Worm (Caenorhabditis elegans): ENCODE results near the gene fbxb-15.

Gene fbxb-15

DNA sequence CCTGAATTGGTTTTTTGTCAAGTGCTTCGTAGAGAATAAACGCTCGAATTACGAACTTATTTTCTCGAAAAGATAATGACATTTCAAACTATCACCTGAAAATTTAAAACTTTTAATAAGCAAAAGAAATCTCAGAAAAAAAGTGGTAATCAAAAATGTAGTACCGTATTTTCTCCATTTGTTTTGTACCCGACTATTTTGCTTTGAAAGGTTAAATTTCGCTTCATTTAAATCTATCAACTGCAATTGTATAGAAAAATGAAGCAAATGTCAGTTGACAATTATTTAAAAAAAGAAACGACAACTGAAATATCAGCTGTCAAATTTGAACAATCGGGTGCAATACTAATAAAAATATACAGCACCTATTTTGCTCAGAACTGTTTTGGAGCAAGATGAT lies 32.1 kb downstream of the fbxb-15 start, which contains the start of gene fbxa-158:
Gene fbxa-158, minus strand, starts transcription at position 101 of the 400 bp plus-strand sequence.
- TF ChIP-seq aly-1 (tag; optimal IDR thresholded peaks at IDR 0.05) (no peak), tbx-37 (GFP tag; conservative IDR thresholded peaks at IDR 0.05) (no peak), ets-7 (tag; optimal IDR thresholded peaks at IDR 0.05) (no peak), tra-4 (tag; optimal IDR thresholded peaks at IDR 0.05) (no peak), hmbx-1 (tag; optimal IDR thresholded peaks at IDR 0.05) (no peak), pes-1 (GFP tag; IDR thresholded peaks at IDR 0.05) (no peak), flt-1 (GFP tag; IDR thresholded peaks at IDR 0.05) (no peak), tbx-11 (GFP tag; IDR thresholded peaks at IDR 0.05) (no peak), hmg-4 (GFP tag; optimal IDR thresholded peaks at IDR 0.05) (no peak)

DNA sequence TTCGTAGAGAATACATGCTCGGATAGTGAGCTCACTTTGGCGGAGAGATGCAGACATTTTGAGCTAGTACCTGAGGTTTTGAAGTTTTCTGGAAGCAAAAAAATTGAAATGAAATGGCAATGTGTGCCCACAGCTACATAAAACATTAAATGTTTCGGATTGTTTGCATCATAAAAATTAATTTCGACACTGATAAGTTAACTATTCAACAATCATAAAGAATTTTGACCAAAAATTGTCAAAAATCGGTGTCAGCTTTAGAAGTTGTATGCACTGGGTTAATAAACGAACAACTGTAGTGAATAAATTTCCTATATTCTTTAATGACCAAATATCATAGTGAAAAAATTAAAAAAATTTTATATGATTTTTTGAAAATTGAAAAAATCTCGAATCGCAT lies 34.3 kb downstream of the fbxb-15 start, which contains the start of gene fbxa-166:
Gene fbxa-166, minus strand, starts transcription at position 101 of the 400 bp plus-strand sequence.
- TF ChIP-seq scrt-1 (GFP tag; IDR thresholded peaks at IDR 0.05) (no peak), tra-4 (tag; optimal IDR thresholded peaks at IDR 0.05) (no peak)

- no peak for TF ChIP-seq ets-7 (tag; optimal IDR thresholded peaks at IDR 0.05)
- no peak for TF ChIP-seq ceh-13 (GFP tag; optimal IDR thresholded peaks at IDR 0.05)
- no peak for TF ChIP-seq tra-4 (tag; optimal IDR thresholded peaks at IDR 0.05)
- no peak for TF ChIP-seq scrt-1 (GFP tag; IDR thresholded peaks at IDR 0.05)
- no peak for TF ChIP-seq tbx-11 (GFP tag; IDR thresholded peaks at IDR 0.05)
- no peak for TF ChIP-seq hnd-1 (tag; optimal IDR thresholded peaks at IDR 0.05)
- no peak for TF ChIP-seq pes-1 (GFP tag; IDR thresholded peaks at IDR 0.05)
- no peak for TF ChIP-seq B0310.2 (tag; optimal IDR thresholded peaks at IDR 0.05)
- TF ChIP-seq hmg-4 (GFP tag; optimal IDR thresholded peaks at IDR 0.05): no peak
- no peak for TF ChIP-seq F13C5.2 (tag; optimal IDR thresholded peaks at IDR 0.05)
- TF ChIP-seq flt-1 (GFP tag; IDR thresholded peaks at IDR 0.05): no peak
- no peak for TF ChIP-seq ceh-36 (tag; optimal IDR thresholded peaks at IDR 0.05)
- TF ChIP-seq ama-1 (optimal IDR thresholded peaks at IDR 0.05): no peak
- no peak for TF ChIP-seq aly-1 (tag; optimal IDR thresholded peaks at IDR 0.05)
These were observed 36.9 kb downstream of the fbxb-15 start, which contains the start of gene fbxa-165 for ce11 chrII:1616382-1616781. TSS of gene fbxa-165 (minus strand) at chrII:1616482.

- TF ChIP-seq scrt-1 (GFP tag; IDR thresholded peaks at IDR 0.05): no peak
- no peak for TF ChIP-seq hnd-1 (tag; optimal IDR thresholded peaks at IDR 0.05)
- no peak for TF ChIP-seq pes-1 (GFP tag; IDR thresholded peaks at IDR 0.05)
- no peak for TF ChIP-seq ets-7 (tag; optimal IDR thresholded peaks at IDR 0.05)
These were observed 39.3 kb downstream of the fbxb-15 start, which contains the start of gene fbxa-164 for ce11 chrII:1613972-1614371. TSS of gene fbxa-164 (minus strand) at chrII:1614072.

- TF ChIP-seq ceh-13 (GFP tag; optimal IDR thresholded peaks at IDR 0.05): no peak
- TF ChIP-seq tra-4 (tag; optimal IDR thresholded peaks at IDR 0.05): no peak
- TF ChIP-seq flt-1 (GFP tag; IDR thresholded peaks at IDR 0.05): no peak
- no peak for TF ChIP-seq F13C5.2 (tag; optimal IDR thresholded peaks at IDR 0.05)
- no peak for TF ChIP-seq ceh-36 (tag; optimal IDR thresholded peaks at IDR 0.05)
- no peak for TF ChIP-seq sea-1 (GFP tag; conservative IDR thresholded peaks at IDR 0.05)
- TF ChIP-seq scrt-1 (GFP tag; IDR thresholded peaks at IDR 0.05): no peak
- TF ChIP-seq pes-1 (GFP tag; IDR thresholded peaks at IDR 0.05): no peak
- no peak for TF ChIP-seq hnd-1 (tag; optimal IDR thresholded peaks at IDR 0.05)
- TF ChIP-seq tbx-37 (GFP tag; conservative IDR thresholded peaks at IDR 0.05): no peak
- no peak for TF ChIP-seq hmbx-1 (tag; optimal IDR thresholded peaks at IDR 0.05)
- no peak for TF ChIP-seq B0310.2 (tag; optimal IDR thresholded peaks at IDR 0.05)
- no peak for TF ChIP-seq ets-7 (tag; optimal IDR thresholded peaks at IDR 0.05)
- no peak for TF ChIP-seq ama-1 (optimal IDR thresholded peaks at IDR 0.05)
- TF ChIP-seq tbx-11 (GFP tag; IDR thresholded peaks at IDR 0.05): no peak
- TF ChIP-seq aly-1 (tag; optimal IDR thresholded peaks at IDR 0.05): no peak
- TF ChIP-seq hmg-4 (GFP tag; optimal IDR thresholded peaks at IDR 0.05): no peak
These were observed 42.7 kb downstream of the fbxb-15 start, which contains the start of gene fbxa-163 for ce11 chrII:1610630-1611029. TSS of gene fbxa-163 (minus strand) at chrII:1610730.

DNA sequence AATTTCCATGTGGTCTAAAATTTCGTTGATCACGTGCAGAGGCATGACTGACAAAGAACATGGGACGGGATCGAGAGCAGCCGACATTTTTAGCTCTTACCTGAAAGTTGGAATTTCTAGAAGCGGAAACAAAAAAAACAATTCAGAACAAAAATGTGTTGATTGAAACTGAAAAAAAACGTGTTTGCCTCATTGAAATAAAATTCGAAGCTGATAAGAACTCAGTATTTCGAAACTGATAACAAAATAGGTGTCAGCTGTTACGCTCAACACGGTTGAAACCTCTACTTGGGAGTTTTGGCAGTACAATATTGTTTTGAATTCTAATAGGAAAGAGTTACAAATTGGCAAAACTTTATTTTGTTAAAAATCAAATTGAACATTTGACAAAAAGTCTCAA lies 44.4 kb downstream of the fbxb-15 start:
- TF ChIP-seq pes-1 (GFP tag; IDR thresholded peaks at IDR 0.05) (no peak), F13C5.2 (tag; optimal IDR thresholded peaks at IDR 0.05) (no peak), tbx-37 (GFP tag; conservative IDR thresholded peaks at IDR 0.05) (no peak), sea-1 (GFP tag; conservative IDR thresholded peaks at IDR 0.05) (no peak), ets-7 (tag; optimal IDR thresholded peaks at IDR 0.05) (no peak), ama-1 (optimal IDR thresholded peaks at IDR 0.05) (no peak), aly-1 (tag; optimal IDR thresholded peaks at IDR 0.05) (no peak), tbx-11 (GFP tag; IDR thresholded peaks at IDR 0.05) (no peak), scrt-1 (GFP tag; IDR thresholded peaks at IDR 0.05) (no peak), hmg-4 (GFP tag; optimal IDR thresholded peaks at IDR 0.05) (no peak), hmbx-1 (tag; optimal IDR thresholded peaks at IDR 0.05) (no peak), hnd-1 (tag; optimal IDR thresholded peaks at IDR 0.05) (no peak), flt-1 (GFP tag; IDR thresholded peaks at IDR 0.05) (no peak), tra-4 (tag; optimal IDR thresholded peaks at IDR 0.05) (no peak), ceh-13 (GFP tag; optimal IDR thresholded peaks at IDR 0.05) (no peak), B0310.2 (tag; optimal IDR thresholded peaks at IDR 0.05) (no peak), ceh-36 (tag; optimal IDR thresholded peaks at IDR 0.05) (no peak)

DNA sequence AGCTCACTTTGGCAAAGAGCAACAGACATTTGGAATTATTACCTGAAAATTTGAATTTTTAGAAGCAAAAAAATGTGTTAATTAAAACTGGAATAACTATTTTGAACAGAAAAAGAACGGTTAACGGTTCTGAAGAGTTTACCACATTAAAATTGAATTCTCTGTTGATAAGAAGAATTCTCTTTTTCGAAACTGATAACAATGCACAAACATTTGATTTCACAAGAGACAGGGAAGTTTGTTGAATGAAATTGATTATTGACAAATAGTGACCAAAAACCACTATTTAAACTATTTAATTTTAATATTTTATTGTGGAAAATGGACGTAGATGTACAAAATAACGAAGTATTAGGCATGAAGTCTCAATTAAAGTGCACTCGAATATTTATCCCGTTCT lies 45.7 kb downstream of the fbxb-15 start:
- no peak for TF ChIP-seq tra-4 (tag; optimal IDR thresholded peaks at IDR 0.05)
- TF ChIP-seq hmg-4 (GFP tag; optimal IDR thresholded peaks at IDR 0.05): no peak
- no peak for TF ChIP-seq ama-1 (optimal IDR thresholded peaks at IDR 0.05)
- no peak for TF ChIP-seq ceh-36 (tag; optimal IDR thresholded peaks at IDR 0.05)
- no peak for TF ChIP-seq hnd-1 (tag; optimal IDR thresholded peaks at IDR 0.05)
- no peak for TF ChIP-seq sea-1 (GFP tag; conservative IDR thresholded peaks at IDR 0.05)
- TF ChIP-seq ceh-13 (GFP tag; optimal IDR thresholded peaks at IDR 0.05): no peak
- no peak for TF ChIP-seq flt-1 (GFP tag; IDR thresholded peaks at IDR 0.05)
- no peak for TF ChIP-seq B0310.2 (tag; optimal IDR thresholded peaks at IDR 0.05)
- no peak for TF ChIP-seq ets-7 (tag; optimal IDR thresholded peaks at IDR 0.05)
- TF ChIP-seq hmbx-1 (tag; optimal IDR thresholded peaks at IDR 0.05): no peak
- no peak for TF ChIP-seq aly-1 (tag; optimal IDR thresholded peaks at IDR 0.05)
- no peak for TF ChIP-seq tbx-11 (GFP tag; IDR thresholded peaks at IDR 0.05)
- no peak for TF ChIP-seq pes-1 (GFP tag; IDR thresholded peaks at IDR 0.05)
- no peak for TF ChIP-seq F13C5.2 (tag; optimal IDR thresholded peaks at IDR 0.05)
- TF ChIP-seq tbx-37 (GFP tag; conservative IDR thresholded peaks at IDR 0.05): no peak
- no peak for TF ChIP-seq scrt-1 (GFP tag; IDR thresholded peaks at IDR 0.05)

Measured in whole organism, early embryonic.